Worm (Caenorhabditis elegans): Measurements from ENCODE around the gene rnp-2.
"Not testable (repeated sequence)": the region's sequence is repeated elsewhere in the genome, so short reads cannot be mapped to it uniquely, and the experiment has no call there.

DNA sequence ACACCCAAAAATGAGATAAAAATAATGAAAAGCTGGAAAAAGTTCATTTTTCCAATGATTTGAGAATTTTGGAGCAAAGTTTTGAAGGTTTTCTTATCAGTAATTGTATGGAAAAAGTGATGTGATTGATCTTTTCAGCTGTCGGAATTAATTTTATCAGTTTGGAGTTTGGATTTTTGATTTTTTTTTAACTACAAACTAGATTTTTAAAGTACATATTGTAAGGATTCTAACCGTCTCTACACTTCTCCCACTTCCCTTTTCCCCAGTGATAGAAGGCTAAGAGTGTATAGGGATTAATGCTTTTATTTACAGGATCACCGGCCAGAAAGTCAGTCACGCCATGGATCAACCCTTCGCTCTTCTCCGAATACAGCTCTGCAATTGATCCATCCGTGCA lies 46.2 kb upstream of the rnp-2 start, which contains the start of gene F49F1.7:
- not testable (repeated sequence) for TF ChIP-seq sea-2 (GFP tag; optimal IDR thresholded peaks at IDR 0.05); elt-1 (tag; optimal IDR thresholded peaks at IDR 0.05)
